Fruit fly (Drosophila melanogaster): ENCODE measurements around the gene Sfp24Ba.

The Sfp24Ba gene

DNA sequence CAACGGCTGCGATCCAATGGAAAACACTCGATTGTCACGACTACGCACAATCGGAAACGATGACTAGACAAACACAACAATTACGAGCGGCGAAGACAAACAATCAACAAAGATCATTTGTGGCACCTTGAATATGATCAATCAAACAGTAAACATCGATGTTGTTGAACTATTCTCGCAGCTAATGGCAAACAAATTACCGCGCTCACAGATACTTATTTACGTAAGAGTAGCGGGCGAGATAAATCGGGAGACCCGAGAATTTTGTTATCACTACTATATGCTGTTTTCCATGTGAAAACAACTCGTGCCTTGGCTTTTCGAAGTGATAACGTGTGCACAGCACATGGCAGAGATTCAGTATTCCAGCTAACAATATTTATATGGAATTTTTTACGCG, 39.5 kb downstream of the Sfp24Ba start (continued):
- TF ChIP-seq Dfd (GFP tag; optimal IDR thresholded peaks at IDR 0.05) (no peak), crol (GFP tag; IDR thresholded peaks at IDR 0.05) (no peak), HHEX (GFP tag; optimal IDR thresholded peaks at IDR 0.05) (peak; percentile 85), CG11695 (GFP tag; IDR thresholded peaks at IDR 0.05) (peak; percentile 85), bigmax (GFP tag; optimal IDR thresholded peaks at IDR 0.05) (peak; percentile 73), bsh (GFP tag; optimal IDR thresholded peaks at IDR 0.05) (peak in 1 of 2 experiments; percentile 9), chinmo (GFP tag; IDR thresholded peaks at IDR 0.05; ENCODE audit: partially characterized antibody) (no peak), CG6175 (GFP tag; IDR thresholded peaks at IDR 0.05) (no peak; the same call in 2 of the 3 replicates), chm (GFP tag; IDR thresholded peaks at IDR 0.05) (peak; percentile 26; the same call in 1 of the 2 replicates), ems (GFP tag; optimal IDR thresholded peaks at IDR 0.05) (peak; percentile 24), CoRest (tag; optimal IDR thresholded peaks at IDR 0.05) (no peak), CG2199 (GFP tag; IDR thresholded peaks at IDR 0.05) (0 out of 3 replicates have a peak, but pooled peaks have one; percentile 51), CG17186 (GFP tag; optimal IDR thresholded peaks at IDR 0.05) (peak; percentile 74), da (GFP tag; optimal IDR thresholded peaks at IDR 0.05) (no peak), CG30020 (tag; optimal IDR thresholded peaks at IDR 0.05) (peak; percentile 17), jumu (GFP tag; optimal IDR thresholded peaks at IDR 0.05) (peak; percentile 80), CG5180 (GFP tag; optimal IDR thresholded peaks at IDR 0.05) (peak; percentile 80), cwo (GFP tag; optimal IDR thresholded peaks at IDR 0.05) (peak; percentile 83), CG7839 (tag; optimal IDR thresholded peaks at IDR 0.05) (peak; percentile 30), Antp (GFP tag; optimal IDR thresholded peaks at IDR 0.05) (peak; percentile 28), stc (GFP tag; IDR thresholded peaks at IDR 0.05) (peak; percentile 54; the same call in 1 of the 2 replicates), zen2 (GFP tag; IDR thresholded peaks at IDR 0.05; ENCODE audit: partially characterized antibody) (no peak), Trl (optimal IDR thresholded peaks at IDR 0.05) (no peak), Trl (GFP tag; optimal IDR thresholded peaks at IDR 0.05) (peak; percentile 37), CG7357 (GFP tag; IDR thresholded peaks at IDR 0.05) (0 out of 3 replicates have a peak, but pooled peaks have one; percentile 14), Dref (GFP tag; IDR thresholded peaks at IDR 0.05) (no peak), ato (GFP tag; IDR thresholded peaks at IDR 0.05; ENCODE audit: partially characterized antibody) (no peak), salm (tag; optimal IDR thresholded peaks at IDR 0.05) (peak; percentile 45), CG33557 (GFP tag; optimal IDR thresholded peaks at IDR 0.05) (peak; percentile 95), CG10979 (tag; optimal IDR thresholded peaks at IDR 0.05) (peak; percentile 72), gsb (GFP tag; IDR thresholded peaks at IDR 0.05) (peak; percentile 57), NK7.1 (GFP tag; optimal IDR thresholded peaks at IDR 0.05) (peak; percentile 28), CG11093 (GFP tag; IDR thresholded peaks at IDR 0.05) (no peak; the same call in 2 of the 3 replicates), gfzf (GFP tag; optimal IDR thresholded peaks at IDR 0.05) (no peak), tx (GFP tag; optimal IDR thresholded peaks at IDR 0.05) (no peak), CG10431 (GFP tag; optimal IDR thresholded peaks at IDR 0.05) (no peak), p53 (GFP tag; optimal IDR thresholded peaks at IDR 0.05) (peak; percentile 43), CG6791 (GFP tag; IDR thresholded peaks at IDR 0.05; ENCODE audit: partially characterized antibody) (no peak), CG4820 (GFP tag; optimal IDR thresholded peaks at IDR 0.05) (no peak), CG8388 (GFP tag; optimal IDR thresholded peaks at IDR 0.05) (no peak), tio (GFP tag; optimal IDR thresholded peaks at IDR 0.05) (peak; percentile 70), CG10147 (GFP tag; optimal IDR thresholded peaks at IDR 0.05) (no peak), CG15269 (tag; optimal IDR thresholded peaks at IDR 0.05) (peak; percentile 66), Mes4 (GFP tag; optimal IDR thresholded peaks at IDR 0.05) (no peak), CG11696 (GFP tag; IDR thresholded peaks at IDR 0.05) (peak; percentile 71; the same call in 1 of the 2 replicates), CG7556 (GFP tag; optimal IDR thresholded peaks at IDR 0.05) (peak; percentile 41), disco-r (GFP tag; optimal IDR thresholded peaks at IDR 0.05) (peak; percentile 89), fd96Cb (tag; optimal IDR thresholded peaks at IDR 0.05) (peak; percentile 37), GATAe (GFP tag; conservative IDR thresholded peaks at IDR 0.05) (no peak), CG11398 (GFP tag; optimal IDR thresholded peaks at IDR 0.05) (peak; percentile 48), CG4404 (GFP tag; IDR thresholded peaks at IDR 0.05) (no peak)
